Fruit fly (Drosophila melanogaster) whole organism, wandering third instar larva: ENCODE data around the gene VGlut.
A peak's percentile ranks its signal among the peaks of the same experiment; 100 is the strongest.

ENCODE experiments used
- Abd-B ChIP-seq: fragments of >200 bp; optimal IDR thresholded peaks from 2 replicates; lab custom pipeline; 2017; ENCODE audit warnings: missing biosample characterization, missing genetic modification characterization
- Hnf4 ChIP-seq: fragments of 200-800 bp; sonication (Bioruptor generic); optimal IDR thresholded peaks from 2 replicates; lab custom pipeline; 2016; ENCODE audit warnings: missing biosample characterization, mild to moderate bottlenecking, missing genetic modification characterization
- Myc ChIP-seq: fragments of >200 bp; optimal IDR thresholded peaks from 2 replicates; lab custom pipeline; 2017
- OdsH ChIP-seq: fragments of 200-800 bp; sonication (Bioruptor generic); optimal IDR thresholded peaks from 2 replicates; lab custom pipeline; 2016; ENCODE audit warnings: missing biosample characterization, mild to moderate bottlenecking, missing genetic modification characterization
- Sp1 ChIP-seq: fragments of 200-800 bp; sonication (Bioruptor generic); optimal IDR thresholded peaks from 3 replicates; lab custom pipeline; 2019; ENCODE audit warnings: missing biosample characterization, mild to moderate bottlenecking, missing genetic modification characterization, moderate library complexity
- br ChIP-seq: fragments of 200-800 bp; sonication (Bioruptor generic); optimal IDR thresholded peaks from 2 replicates; lab custom pipeline; 2016; ENCODE audit warnings: missing biosample characterization, missing genetic modification characterization
- dsf ChIP-seq: sonication (Bioruptor generic); optimal IDR thresholded peaks from 2 replicates; lab custom pipeline; 2016; ENCODE audit warnings: missing biosample characterization, missing genetic modification characterization, borderline replicate concordance
- foxo ChIP-seq, 2 experiments: fragments of 200-800 bp; sonication (Bioruptor generic); optimal IDR thresholded peaks; 2 replicates in 1 of 2; 3 replicates in 1 of 2; lab custom pipeline; 2016 to 2017; ENCODE audit warnings: missing biosample characterization in 2 of 2, missing genetic modification characterization in 2 of 2
- h ChIP-seq: fragments of 200-800 bp; sonication (Bioruptor generic); optimal IDR thresholded peaks from 3 replicates; lab custom pipeline; 2016; ENCODE audit warnings: missing biosample characterization, mild to moderate bottlenecking, missing genetic modification characterization
- lola ChIP-seq: fragments of >200 bp; optimal IDR thresholded peaks from 2 replicates; lab custom pipeline; 2017; ENCODE audit warnings: missing biosample characterization, missing genetic modification characterization
- pan ChIP-seq: fragments of >200 bp; optimal IDR thresholded peaks from 2 replicates; lab custom pipeline; 2017
- sv ChIP-seq: fragments of 200-800 bp; sonication (Bioruptor generic); optimal IDR thresholded peaks from 3 replicates; lab custom pipeline; 2016; ENCODE audit warnings: missing biosample characterization, missing genetic modification characterization

dm6 chr2L:2394872-2395271 is 5.2 kb upstream of the VGlut start:
- TF ChIP-seq br (GFP tag; lab: Kevin White, UChicago) (no peak), Abd-B (no peak), lola (GFP tag; lab: Kevin White, UChicago) (no peak), h (no peak), Sp1 (GFP tag; lab: Kevin White, UChicago) (peak; percentile 2), pan (lab: Kevin White, UChicago) (no peak), foxo (GFP tag; optimal IDR thresholded peaks at IDR 0.05; lab: Kevin White, UChicago) (no peak), Hnf4 (GFP tag; lab: Kevin White, UChicago) (no peak), dsf (GFP tag; lab: Kevin White, UChicago) (no peak), Myc (no peak), OdsH (GFP tag; lab: Kevin White, UChicago) (no peak), sv (GFP tag; lab: Kevin White, UChicago) (no peak)
